Worm (Caenorhabditis elegans) whole organism, L3 larva: Measurements from ENCODE around the gene W02B8.1.
A peak's percentile ranks its signal among the peaks of the same experiment; 100 is the strongest.

Experiments used
- ZK546.5 ChIP-seq: sonication (generic microtip); optimal IDR thresholded peaks from 2 replicates; lab custom pipeline; 2017; ENCODE audit warnings: missing biosample characterization, missing genetic modification characterization
- aly-2 ChIP-seq: fragments of 150-350 bp; optimal IDR thresholded peaks from 2 replicates; lab custom pipeline; 2014; ENCODE audit warnings: missing biosample characterization, missing genetic modification characterization
- ama-1 ChIP-seq: fragments of 150-350 bp; optimal IDR thresholded peaks from 2 replicates; lab custom pipeline; 2018
- ceh-16 ChIP-seq: sonication (generic microtip); optimal IDR thresholded peaks from 2 replicates; lab custom pipeline; 2017; ENCODE audit warnings: missing biosample characterization, missing genetic modification characterization
- ceh-28 ChIP-seq: fragments of 150-350 bp; optimal IDR thresholded peaks from 2 replicates; lab custom pipeline; 2014; ENCODE audit warnings: missing biosample characterization, missing genetic modification reagents, missing genetic modification characterization
- ceh-82 ChIP-seq: fragments of 150-350 bp; optimal IDR thresholded peaks from 2 replicates; lab custom pipeline; 2014; ENCODE audit warnings: missing biosample characterization, missing genetic modification characterization
- daf-12 ChIP-seq: fragments of 150-350 bp; optimal IDR thresholded peaks from 2 replicates; lab custom pipeline; 2014; ENCODE audit warnings: missing biosample characterization, missing genetic modification reagents, missing genetic modification characterization
- elt-1 ChIP-seq: fragments of 150-350 bp; optimal IDR thresholded peaks from 2 replicates; lab custom pipeline; 2014; ENCODE audit warnings: missing biosample characterization, missing genetic modification characterization
- elt-2 ChIP-seq: sonication (generic microtip); optimal IDR thresholded peaks from 2 replicates; lab custom pipeline; 2016; ENCODE audit warnings: missing genetic modification reagents, mild to moderate bottlenecking, missing genetic modification characterization, missing compliant biosample characterization
- elt-3 ChIP-seq, 3 experiments: fragments of 150-350 bp in 1 of 3; sonication (generic microtip) in 2 of 3; optimal IDR thresholded peaks; 2 replicates in 2 of 3; 4 replicates in 1 of 3; lab custom pipeline; 2014 to 2017; ENCODE audit warnings: missing biosample characterization in 3 of 3, missing genetic modification characterization in 3 of 3
- eor-1 ChIP-seq, 2 experiments: fragments of 150-350 bp; optimal IDR thresholded peaks; 2 replicates each; lab custom pipeline; 2014 to 2018; ENCODE audit warnings: missing biosample characterization in 2 of 2, missing genetic modification characterization in 2 of 2
- fkh-10 ChIP-seq: sonication (generic microtip); optimal IDR thresholded peaks from 2 replicates; lab custom pipeline; 2017; ENCODE audit warnings: missing biosample characterization, missing genetic modification reagents, missing genetic modification characterization
- fkh-2 ChIP-seq: fragments of 150-350 bp; optimal IDR thresholded peaks from 2 replicates; lab custom pipeline; 2014; ENCODE audit warnings: missing biosample characterization, missing genetic modification reagents, missing genetic modification characterization
- hmg-11 ChIP-seq: sonication (generic microtip); optimal IDR thresholded peaks from 2 replicates; lab custom pipeline; 2016; ENCODE audit warnings: missing genetic modification characterization, missing compliant biosample characterization
- jun-1 ChIP-seq: fragments of 150-350 bp; optimal IDR thresholded peaks from 2 replicates; lab custom pipeline; 2014; ENCODE audit warnings: missing biosample characterization, missing genetic modification reagents, missing genetic modification characterization
- lin-15B ChIP-seq: fragments of 150-350 bp; optimal IDR thresholded peaks from 2 replicates; lab custom pipeline; 2014; ENCODE audit warnings: missing biosample characterization, missing genetic modification characterization
- lin-39 ChIP-seq: fragments of 150-350 bp; optimal IDR thresholded peaks from 2 replicates; lab custom pipeline; 2018; ENCODE audit warnings: missing biosample characterization, missing genetic modification reagents, missing genetic modification characterization
- mdl-1 ChIP-seq: fragments of 150-350 bp; optimal IDR thresholded peaks from 2 replicates; lab custom pipeline; 2014; ENCODE audit warnings: missing biosample characterization, missing genetic modification characterization
- nhr-12 ChIP-seq: fragments of 150-350 bp; optimal IDR thresholded peaks from 2 replicates; lab custom pipeline; 2014; ENCODE audit warnings: missing biosample characterization, missing genetic modification characterization
- nhr-23 ChIP-seq: fragments of 150-350 bp; optimal IDR thresholded peaks from 2 replicates; lab custom pipeline; 2014; ENCODE audit warnings: missing biosample characterization, missing genetic modification reagents, missing genetic modification characterization
- nhr-237 ChIP-seq: fragments of 150-350 bp; optimal IDR thresholded peaks from 2 replicates; lab custom pipeline; 2014; ENCODE audit warnings: missing biosample characterization, missing genetic modification characterization
- nhr-28 ChIP-seq: fragments of 150-350 bp; optimal IDR thresholded peaks from 2 replicates; lab custom pipeline; 2014; ENCODE audit warnings: missing biosample characterization, missing genetic modification characterization
- nhr-43 ChIP-seq: sonication (generic microtip); optimal IDR thresholded peaks from 2 replicates; lab custom pipeline; 2016; ENCODE audit warnings: mild to moderate bottlenecking, missing genetic modification characterization, missing compliant biosample characterization; ENCODE audit not compliant: poor library complexity, severe bottlenecking
- nhr-67 ChIP-seq: fragments of 150-350 bp; optimal IDR thresholded peaks from 2 replicates; lab custom pipeline; 2014; ENCODE audit warnings: missing biosample characterization, missing genetic modification characterization
- nhr-76 ChIP-seq: fragments of 150-350 bp; sonication (generic microtip); optimal IDR thresholded peaks from 5 replicates; lab custom pipeline; 2014; ENCODE audit warnings: missing biosample characterization, missing genetic modification characterization
- nhr-77 ChIP-seq: fragments of 150-350 bp; optimal IDR thresholded peaks from 2 replicates; lab custom pipeline; 2014; ENCODE audit warnings: missing biosample characterization, missing genetic modification characterization
- sea-2 ChIP-seq: fragments of 150-350 bp; sonication (generic microtip); optimal IDR thresholded peaks from 4 replicates; lab custom pipeline; 2014; ENCODE audit warnings: missing biosample characterization, missing genetic modification reagents, missing genetic modification characterization
- skn-1 ChIP-seq: fragments of 150-350 bp; optimal IDR thresholded peaks from 2 replicates; lab custom pipeline; 2014; ENCODE audit warnings: missing biosample characterization, missing genetic modification characterization
- snpc-4 ChIP-seq: fragments of 150-350 bp; optimal IDR thresholded peaks from 2 replicates; lab custom pipeline; 2014; ENCODE audit warnings: missing biosample characterization, missing genetic modification characterization
- tbx-2 ChIP-seq: sonication (generic microtip); optimal IDR thresholded peaks from 2 replicates; lab custom pipeline; 2016; ENCODE audit warnings: mild to moderate bottlenecking, missing genetic modification characterization, missing compliant biosample characterization
- unc-39 ChIP-seq: sonication (generic microtip); optimal IDR thresholded peaks from 4 replicates; lab custom pipeline; 2017; ENCODE audit warnings: missing biosample characterization, missing genetic modification characterization
- unc-62 ChIP-seq: fragments of 150-350 bp; sonication (generic microtip); optimal IDR thresholded peaks from 4 replicates; lab custom pipeline; 2014; ENCODE audit warnings: missing biosample characterization, missing genetic modification reagents, missing genetic modification characterization
- zag-1 ChIP-seq: fragments of 150-350 bp; optimal IDR thresholded peaks from 2 replicates; lab custom pipeline; 2014; ENCODE audit warnings: missing biosample characterization, missing genetic modification characterization
- ztf-11 ChIP-seq: fragments of 150-350 bp; optimal IDR thresholded peaks from 2 replicates; lab custom pipeline; 2014; ENCODE audit warnings: missing biosample characterization, missing genetic modification characterization

W02B8.1 gene

ce11 chrII:13902014-13902413 is at the start of gene W02B8.1:
Gene W02B8.1 (minus strand): TSS chrII:13902114.
- TF ChIP-seq aly-2 (tag; lab: Kevin White, UChicago) (no peak), tbx-2 (tag; lab: Kevin White, UChicago) (no peak), nhr-237 (tag; lab: Kevin White, UChicago) (no peak), elt-1 (tag; lab: Kevin White, UChicago) (no peak), elt-2 (tag; lab: Kevin White, UChicago) (no peak), unc-39 (no peak), ceh-82 (tag; lab: Kevin White, UChicago) (no peak), daf-12 (tag; lab: Kevin White, UChicago) (no peak), elt-3 (tag; optimal IDR thresholded peaks at IDR 0.05; lab: Kevin White, UChicago) (no peak), fkh-2 (tag; lab: Kevin White, UChicago) (no peak), ceh-28 (tag; lab: Kevin White, UChicago) (no peak), ceh-16 (tag; lab: Kevin White, UChicago) (no peak), sea-2 (no peak), eor-1 (tag; optimal IDR thresholded peaks at IDR 0.05; lab: Kevin White, UChicago) (no peak), skn-1 (tag; lab: Kevin White, UChicago) (no peak), nhr-12 (tag; lab: Kevin White, UChicago) (no peak), zag-1 (tag; lab: Kevin White, UChicago) (no peak), nhr-77 (tag; lab: Kevin White, UChicago) (no peak), jun-1 (tag; lab: Kevin White, UChicago) (no peak)

ce11 chrII:13949290-13949689 is 47.4 kb upstream of the W02B8.1 start, which contains the start of gene sre-44:
Gene sre-44 (plus strand): TSS chrII:13949590.
- TF ChIP-seq unc-62 (GFP tag; lab: Kevin White, UChicago): no peak
- TF ChIP-seq lin-39 (tag; lab: Kevin White, UChicago): no peak
- peak; percentile 49 for TF ChIP-seq elt-2 (tag; lab: Kevin White, UChicago)

ce11 chrII:13945527-13945926 is 43.6 kb upstream of the W02B8.1 start:
- TF ChIP-seq nhr-28 (tag; lab: Kevin White, UChicago) (no peak), elt-2 (tag; lab: Kevin White, UChicago) (peak; percentile 53)

- TF ChIP-seq tbx-2 (tag; lab: Kevin White, UChicago): no peak
- no peak for TF ChIP-seq aly-2 (tag; lab: Kevin White, UChicago)
- TF ChIP-seq skn-1 (tag; lab: Kevin White, UChicago): no peak
These were observed 37.6 kb upstream of the W02B8.1 start, which contains the start of gene W07G1.1 for ce11 chrII:13939531-13939930. Gene W07G1.1 (minus strand): TSS chrII:13939631.

ce11 chrII:13938290-13938689 is 36.4 kb upstream of the W02B8.1 start:
- TF ChIP-seq ceh-28 (tag; lab: Kevin White, UChicago): peak; percentile 24
- no peak for TF ChIP-seq hmg-11 (tag; lab: Kevin White, UChicago)
- TF ChIP-seq fkh-10: no peak
- TF ChIP-seq, all 47 proteins: peak for 1

- TF ChIP-seq unc-62 (GFP tag; lab: Kevin White, UChicago) (no peak), nhr-28 (tag; lab: Kevin White, UChicago) (no peak), nhr-23 (no peak), nhr-67 (tag; lab: Kevin White, UChicago) (no peak), ama-1 (no peak), lin-39 (tag; lab: Kevin White, UChicago) (no peak), elt-2 (tag; lab: Kevin White, UChicago) (no peak), snpc-4 (tag; lab: Kevin White, UChicago) (no peak), nhr-76 (tag; lab: Kevin White, UChicago) (no peak), ztf-11 (no peak), elt-3 (tag; optimal IDR thresholded peaks at IDR 0.05; lab: Kevin White, UChicago) (no peak), lin-15B (no peak)
These were observed 34.0 kb upstream of the W02B8.1 start for ce11 chrII:13935907-13936306.

- TF ChIP-seq aly-2 (tag; lab: Kevin White, UChicago) (no peak), fkh-2 (tag; lab: Kevin White, UChicago) (no peak), mdl-1 (tag; lab: Kevin White, UChicago) (no peak), ZK546.5 (tag; lab: Kevin White, UChicago) (no peak), ama-1 (no peak), nhr-43 (tag; lab: Kevin White, UChicago) (no peak), nhr-67 (tag; lab: Kevin White, UChicago) (no peak)
These were observed 31.6 kb upstream of the W02B8.1 start for ce11 chrII:13933534-13933933.
